Worm (Caenorhabditis elegans): Measurements from ENCODE around the gene M18.6.

DNA sequence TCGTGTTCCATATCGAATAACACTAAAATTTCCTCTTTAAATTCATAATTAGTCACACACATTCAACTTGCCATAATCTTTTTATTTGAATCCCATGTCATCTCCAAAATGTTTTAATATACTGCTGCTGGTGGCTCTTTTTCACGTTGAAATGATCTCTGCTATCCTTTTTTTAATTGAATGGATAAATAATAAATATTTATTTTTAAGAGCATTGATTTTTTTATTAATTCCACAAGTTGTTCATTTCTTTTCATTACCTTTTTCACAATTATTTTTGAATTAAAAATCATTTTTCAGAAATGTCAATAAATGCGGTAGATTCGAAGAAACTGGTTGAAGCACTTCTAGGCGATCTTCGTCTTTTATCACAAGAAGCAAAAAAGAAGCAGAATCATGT, 24.6 kb upstream of the M18.6 start, which contains the start of gene mon-2:
- no peak for TF ChIP-seq pha-4 (GFP tag; IDR thresholded peaks at IDR 0.05)
- no peak for TF ChIP-seq pha-4 (tag; optimal IDR thresholded peaks at IDR 0.05)
- no peak for TF ChIP-seq jun-1 (tag; optimal IDR thresholded peaks at IDR 0.05)
- no peak for TF ChIP-seq nhr-10 (tag; optimal IDR thresholded peaks at IDR 0.05)
- no peak for TF ChIP-seq madf-5 (GFP tag; IDR thresholded peaks at IDR 0.05)
